Worm (Caenorhabditis elegans): Measurements from ENCODE around the gene T07F8.4.
A peak's percentile ranks its signal among the peaks of the same experiment; 100 is the strongest.

T07F8.4 gene

DNA sequence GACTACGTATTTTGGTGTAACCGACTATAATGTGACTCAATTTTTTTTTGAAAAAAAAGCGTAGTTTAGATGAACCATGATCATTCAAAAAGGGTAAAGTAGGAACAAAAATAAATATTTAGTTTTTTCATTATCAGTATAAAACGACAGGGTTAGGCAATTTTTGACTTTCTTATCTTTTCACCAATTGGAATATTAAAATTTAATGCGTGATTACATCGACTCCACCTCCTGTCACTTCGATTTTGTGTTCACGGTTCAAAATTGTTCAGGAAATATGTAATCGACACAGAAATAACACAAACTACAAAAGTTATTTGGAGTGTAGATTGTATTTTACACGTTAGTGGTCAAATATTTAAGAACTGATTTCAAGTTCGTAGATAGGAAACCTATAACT lies 34.9 kb upstream of the T07F8.4 start:
- TF ChIP-seq sma-9 (GFP tag; optimal IDR thresholded peaks at IDR 0.05) (peak; percentile 46), sma-9 (tag; optimal IDR thresholded peaks at IDR 0.05) (no peak), egl-27 (tag; optimal IDR thresholded peaks at IDR 0.05) (no peak), crh-2 (tag; optimal IDR thresholded peaks at IDR 0.05) (peak; percentile 21), fos-1 (tag; optimal IDR thresholded peaks at IDR 0.05) (peak; percentile 81), skn-1 (tag; optimal IDR thresholded peaks at IDR 0.05) (no peak), mbf-1 (tag; optimal IDR thresholded peaks at IDR 0.05) (no peak)

DNA sequence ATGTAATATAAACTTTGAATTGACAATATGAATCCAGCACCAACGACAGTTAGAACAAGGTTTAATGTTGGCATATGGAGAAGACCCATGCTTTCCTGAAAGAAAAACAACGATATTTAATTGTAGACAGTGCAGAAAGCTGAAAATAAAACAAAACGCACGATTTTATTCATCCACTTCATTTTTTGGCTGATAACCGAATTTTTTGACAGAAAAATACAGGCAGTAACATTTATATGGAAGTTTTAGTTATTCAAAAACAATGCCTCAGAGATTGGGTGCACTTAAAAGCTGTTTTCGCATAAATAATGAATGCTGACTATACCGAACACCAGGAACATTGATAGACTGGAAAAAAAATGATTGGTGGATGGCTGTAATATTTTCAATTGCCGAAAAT lies 33.9 kb upstream of the T07F8.4 start, which contains the start of gene mfsd-13.2:
TSS of gene mfsd-13.2 (minus strand) at position 101 of the 400 bp plus-strand sequence.
- no peak for TF ChIP-seq ztf-4 (tag; optimal IDR thresholded peaks at IDR 0.05)
- TF ChIP-seq Y55F3AM.14 (GFP tag; optimal IDR thresholded peaks at IDR 0.05): no peak
- TF ChIP-seq nhr-129 (tag; optimal IDR thresholded peaks at IDR 0.05): no peak
- TF ChIP-seq ceh-82 (tag; optimal IDR thresholded peaks at IDR 0.05): no peak
- TF ChIP-seq blmp-1 (tag; optimal IDR thresholded peaks at IDR 0.05; ENCODE audit: insufficient read depth): no peak
- TF ChIP-seq lin-13 (GFP tag; optimal IDR thresholded peaks at IDR 0.05): no peak
- TF ChIP-seq mbf-1 (tag; optimal IDR thresholded peaks at IDR 0.05): no peak
- TF ChIP-seq unc-55 (GFP tag; optimal IDR thresholded peaks at IDR 0.05): no peak
- TF ChIP-seq nhr-77 (tag; optimal IDR thresholded peaks at IDR 0.05): no peak
- TF ChIP-seq egl-27 (tag; optimal IDR thresholded peaks at IDR 0.05): no peak
- TF ChIP-seq sem-4 (tag; optimal IDR thresholded peaks at IDR 0.05): no peak
- no peak for TF ChIP-seq elt-1 (tag; optimal IDR thresholded peaks at IDR 0.05)
- TF ChIP-seq ztf-11 (tag; optimal IDR thresholded peaks at IDR 0.05): no peak
- TF ChIP-seq peb-1 (tag; optimal IDR thresholded peaks at IDR 0.05): no peak
- no peak for TF ChIP-seq mdl-1 (tag; optimal IDR thresholded peaks at IDR 0.05)

DNA sequence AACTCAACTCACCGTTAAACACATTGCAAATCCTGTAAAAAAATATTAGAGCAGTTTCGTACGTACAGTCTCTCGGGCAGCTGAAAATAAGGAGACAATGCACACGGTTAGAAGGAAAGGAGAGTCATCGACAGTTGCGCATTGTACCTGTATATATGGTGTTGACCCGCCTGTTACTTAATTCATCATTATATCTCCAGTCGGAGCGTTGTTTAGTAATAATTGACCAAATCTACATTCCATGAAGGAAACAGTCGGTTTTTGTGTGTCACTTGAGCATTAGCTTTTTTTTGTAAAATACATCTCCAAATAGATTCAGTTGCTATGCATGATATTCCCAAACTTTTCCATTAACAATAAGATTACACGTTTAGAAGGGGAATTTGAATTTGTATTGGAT lies 29.7 kb upstream of the T07F8.4 start, which contains the start of gene C27H5.12:
TSS of gene C27H5.12 (minus strand) at position 101 of the 400 bp plus-strand sequence.
- TF ChIP-seq egl-27 (tag; optimal IDR thresholded peaks at IDR 0.05): no peak
- TF ChIP-seq sem-4 (tag; optimal IDR thresholded peaks at IDR 0.05): no peak
- TF ChIP-seq F13H6.1 (tag; optimal IDR thresholded peaks at IDR 0.05): no peak
- no peak for TF ChIP-seq ceh-16 (tag; optimal IDR thresholded peaks at IDR 0.05)
- no peak for TF ChIP-seq snpc-4 (tag; optimal IDR thresholded peaks at IDR 0.05)
- TF ChIP-seq sma-3 (GFP tag; optimal IDR thresholded peaks at IDR 0.05): no peak

DNA sequence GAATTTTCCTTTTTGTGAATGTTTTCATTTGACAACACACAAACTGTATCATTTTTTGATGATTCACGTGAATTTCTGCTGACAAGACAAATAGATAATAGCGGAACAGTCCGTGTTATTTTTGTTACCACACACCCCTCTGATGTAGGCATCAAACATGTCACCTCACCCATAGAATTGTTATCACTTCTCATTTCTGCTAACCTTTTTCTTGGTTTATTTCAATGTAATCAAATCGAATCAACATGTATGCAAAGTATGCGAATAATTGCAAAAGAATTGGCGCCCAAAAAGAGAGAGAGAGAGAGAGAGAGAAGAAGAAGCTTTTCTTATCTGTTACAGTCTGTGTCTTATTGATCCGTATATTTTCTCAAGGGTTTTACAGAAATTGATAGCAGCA lies 25.6 kb upstream of the T07F8.4 start:
- TF ChIP-seq ztf-1 (GFP tag; conservative IDR thresholded peaks at IDR 0.05) (no peak), C34F6.9 (tag; optimal IDR thresholded peaks at IDR 0.05) (no peak), lin-11 (tag; optimal IDR thresholded peaks at IDR 0.05) (no peak), alr-1 (tag; optimal IDR thresholded peaks at IDR 0.05) (no peak), zag-1 (tag; optimal IDR thresholded peaks at IDR 0.05) (no peak), sma-3 (GFP tag; optimal IDR thresholded peaks at IDR 0.05) (no peak), lsy-2 (tag; optimal IDR thresholded peaks at IDR 0.05) (no peak), sma-9 (GFP tag; optimal IDR thresholded peaks at IDR 0.05) (peak; percentile 60), sma-9 (tag; optimal IDR thresholded peaks at IDR 0.05) (no peak), ztf-4 (tag; optimal IDR thresholded peaks at IDR 0.05) (no peak), ZK546.5 (tag; optimal IDR thresholded peaks at IDR 0.05) (no peak), crh-2 (tag; optimal IDR thresholded peaks at IDR 0.05) (peak; percentile 43), ztf-11 (tag; optimal IDR thresholded peaks at IDR 0.05) (no peak), ceh-16 (tag; optimal IDR thresholded peaks at IDR 0.05) (no peak), R02D3.7 (tag; optimal IDR thresholded peaks at IDR 0.05) (no peak), nhr-77 (tag; optimal IDR thresholded peaks at IDR 0.05) (no peak), skn-1 (tag; optimal IDR thresholded peaks at IDR 0.05) (no peak), F13H6.1 (tag; optimal IDR thresholded peaks at IDR 0.05) (no peak), Y55F3AM.14 (GFP tag; optimal IDR thresholded peaks at IDR 0.05) (no peak), snpc-4 (tag; optimal IDR thresholded peaks at IDR 0.05) (no peak), nhr-23 (tag; optimal IDR thresholded peaks at IDR 0.05) (no peak), nhr-11 (tag; optimal IDR thresholded peaks at IDR 0.05) (no peak), nhr-237 (tag; optimal IDR thresholded peaks at IDR 0.05) (no peak), nhr-25 (tag; optimal IDR thresholded peaks at IDR 0.05) (no peak), peb-1 (tag; optimal IDR thresholded peaks at IDR 0.05) (no peak), nhr-129 (tag; optimal IDR thresholded peaks at IDR 0.05) (no peak), gmeb-1 (tag; optimal IDR thresholded peaks at IDR 0.05) (peak; percentile 27), fos-1 (tag; optimal IDR thresholded peaks at IDR 0.05) (peak; percentile 52), unc-62 (GFP tag; optimal IDR thresholded peaks at IDR 0.05) (no peak)
